Worm (Caenorhabditis elegans) whole organism, midembryonic: ENCODE data around the gene acr-18.

Experiments used
- T22C8.4 ChIP-seq: fragments of 200-800 bp; sonication (Bioruptor generic); IDR thresholded peaks from 2 replicates; pipeline ENCODE4 v1.3.6; 2022; ENCODE audit warnings: missing genetic modification characterization, missing compliant biosample characterization
- flt-1 ChIP-seq: fragments of 200-800 bp; sonication (Bioruptor generic); IDR thresholded peaks from 2 replicates; pipeline ENCODE4 v1.3.6; 2022; ENCODE audit warnings: missing genetic modification characterization, missing compliant biosample characterization
- med-1 ChIP-seq: sonication (generic microtip); optimal IDR thresholded peaks from 2 replicates; lab custom pipeline; 2017; ENCODE audit warnings: missing genetic modification characterization, mild to moderate bottlenecking, missing compliant biosample characterization, antibody characterized with exemption, missing genetic modification reagents; ENCODE audit not compliant: insufficient read depth
- tab-1 ChIP-seq: fragments of 200-800 bp; sonication (Bioruptor generic); IDR thresholded peaks from 2 replicates; pipeline ENCODE4 v1.3.6; 2022; ENCODE audit warnings: missing genetic modification characterization, missing compliant biosample characterization

- no peak for TF ChIP-seq med-1 (GFP tag; lab: Kevin White, UChicago)
- no peak for TF ChIP-seq flt-1 (GFP tag; lab: Robert Waterston, UW)
- TF ChIP-seq T22C8.4 (GFP tag; lab: Robert Waterston, UW): no peak
- no peak for TF ChIP-seq tab-1 (GFP tag; lab: Robert Waterston, UW)
Measured at ce11 chrV:15568381-15568780, 9.4 kb upstream of the acr-18 start.
